Fruit fly (Drosophila melanogaster) whole organism, embryonic: Measurements from ENCODE around the gene Pbgs.

ENCODE experiments used
- Abd-B ChIP-seq: fragments of 200-800 bp; sonication (Bioruptor generic); optimal IDR thresholded peaks from 2 replicates; lab custom pipeline; 2018; ENCODE audit warnings: missing biosample characterization, mild to moderate bottlenecking, missing genetic modification characterization, moderate library complexity
- Adf1 ChIP-seq: fragments of 200-800 bp; sonication (Bioruptor generic); IDR thresholded peaks from 2 replicates; pipeline ENCODE4 v1.3.6; 2022; ENCODE audit warnings: missing biosample characterization, missing genetic modification characterization
- Antp ChIP-seq: fragments of 200-800 bp; sonication (Bioruptor generic); optimal IDR thresholded peaks from 3 replicates; lab custom pipeline; 2016; ENCODE audit warnings: missing biosample characterization, missing genetic modification characterization
- CG10209 ChIP-seq: fragments of 200-800 bp; sonication (Bioruptor generic); optimal IDR thresholded peaks from 3 replicates; lab custom pipeline; 2017; ENCODE audit warnings: missing biosample characterization, mild to moderate bottlenecking, missing genetic modification characterization, missing genetic modification reagents
- CG11093 ChIP-seq: fragments of 200-800 bp; sonication (Bioruptor generic); IDR thresholded peaks from 3 replicates; pipeline ENCODE4 v1.3.6; 2022; ENCODE audit warnings: missing biosample characterization, missing genetic modification characterization
- CG11695 ChIP-seq: fragments of 200-800 bp; sonication (Bioruptor generic); IDR thresholded peaks from 3 replicates; pipeline ENCODE4 v1.3.6; 2022; ENCODE audit warnings: missing biosample characterization, missing genetic modification characterization
- CG12104 ChIP-seq: fragments of 200-800 bp; sonication (Bioruptor generic); optimal IDR thresholded peaks from 3 replicates; lab custom pipeline; 2016; ENCODE audit warnings: missing biosample characterization, missing genetic modification characterization
- CG1233 ChIP-seq: fragments of 200-800 bp; sonication (Bioruptor generic); optimal IDR thresholded peaks from 4 replicates; lab custom pipeline; 2018; ENCODE audit warnings: missing biosample characterization, mild to moderate bottlenecking, missing genetic modification characterization
- CG14441 ChIP-seq: fragments of 200-800 bp; sonication (Bioruptor generic); IDR thresholded peaks from 2 replicates; pipeline ENCODE4 v1.3.6; 2022; ENCODE audit warnings: missing biosample characterization, missing genetic modification characterization
- CG14710 ChIP-seq: fragments of 200-800 bp; sonication (Bioruptor generic); optimal IDR thresholded peaks from 3 replicates; lab custom pipeline; 2019; ENCODE audit warnings: missing biosample characterization, mild to moderate bottlenecking, missing genetic modification characterization, moderate library complexity
- CG14965 ChIP-seq: fragments of 200-800 bp; sonication (Bioruptor generic); optimal IDR thresholded peaks from 2 replicates; lab custom pipeline; 2016; ENCODE audit warnings: missing biosample characterization, missing genetic modification characterization, borderline replicate concordance
- CG17186 ChIP-seq: fragments of 200-800 bp; sonication (Bioruptor generic); optimal IDR thresholded peaks from 3 replicates; lab custom pipeline; 2017; ENCODE audit warnings: missing biosample characterization, missing genetic modification reagents, missing genetic modification characterization
- CG2199 ChIP-seq: fragments of 200-800 bp; sonication (Bioruptor generic); IDR thresholded peaks from 3 replicates; pipeline ENCODE4 v1.3.6; 2022; ENCODE audit warnings: missing biosample characterization, missing genetic modification characterization
- CG30431 ChIP-seq: fragments of 200-800 bp; sonication (Bioruptor generic); optimal IDR thresholded peaks from 2 replicates; lab custom pipeline; 2017; ENCODE audit warnings: missing biosample characterization, missing genetic modification characterization
- CG3163 ChIP-seq: fragments of 200-800 bp; sonication (Bioruptor generic); optimal IDR thresholded peaks from 3 replicates; lab custom pipeline; 2016; ENCODE audit warnings: missing biosample characterization, missing genetic modification characterization
- CG3407 ChIP-seq: fragments of 200-800 bp; sonication (Bioruptor generic); optimal IDR thresholded peaks from 2 replicates; lab custom pipeline; 2018; ENCODE audit warnings: missing biosample characterization, mild to moderate bottlenecking, missing genetic modification characterization
- CG3995 ChIP-seq: fragments of 200-800 bp; sonication (Bioruptor generic); optimal IDR thresholded peaks from 3 replicates; lab custom pipeline; 2016; ENCODE audit warnings: missing biosample characterization, missing genetic modification characterization
- CG4404 ChIP-seq: fragments of 200-800 bp; sonication (Bioruptor generic); IDR thresholded peaks from 2 replicates; pipeline ENCODE4 v1.3.6; 2022; ENCODE audit warnings: missing biosample characterization, missing genetic modification characterization
- CG8359 ChIP-seq: fragments of 200-800 bp; sonication (Bioruptor generic); optimal IDR thresholded peaks from 2 replicates; lab custom pipeline; 2017; ENCODE audit warnings: missing biosample characterization, mild to moderate bottlenecking, missing genetic modification characterization, borderline replicate concordance
- CG9727 ChIP-seq: fragments of 200-800 bp; sonication (Bioruptor generic); optimal IDR thresholded peaks from 3 replicates; lab custom pipeline; 2017; ENCODE audit warnings: missing biosample characterization, mild to moderate bottlenecking, missing genetic modification characterization
- CoRest ChIP-seq: fragments of 200-800 bp; sonication (Bioruptor generic); optimal IDR thresholded peaks from 3 replicates; lab custom pipeline; 2018; ENCODE audit warnings: missing biosample characterization, mild to moderate bottlenecking, missing genetic modification characterization, moderate library complexity
- Doc2 ChIP-seq: fragments of 200-800 bp; sonication (Bioruptor generic); IDR thresholded peaks from 2 replicates; pipeline ENCODE4 v1.3.6; 2022; ENCODE audit warnings: missing biosample characterization, missing genetic modification characterization
- E2f2 ChIP-seq: fragments of 200-800 bp; sonication (Bioruptor generic); IDR thresholded peaks from 2 replicates; pipeline ENCODE4 v1.3.6; 2022; ENCODE audit warnings: missing biosample characterization, missing genetic modification characterization
- HLH4C ChIP-seq: fragments of 200-800 bp; sonication (Bioruptor generic); IDR thresholded peaks from 3 replicates; pipeline ENCODE4 v1.3.6; 2022; ENCODE audit warnings: missing biosample characterization, missing genetic modification characterization; ENCODE audit not compliant: partially characterized antibody
- Hr3 ChIP-seq: fragments of 200-800 bp; sonication (Bioruptor generic); optimal IDR thresholded peaks from 3 replicates; lab custom pipeline; 2016; ENCODE audit warnings: missing biosample characterization, missing genetic modification characterization
- Opbp ChIP-seq: fragments of 200-800 bp; sonication (Bioruptor generic); IDR thresholded peaks from 3 replicates; pipeline ENCODE4 v1.3.6; 2022; ENCODE audit warnings: missing biosample characterization, missing genetic modification characterization; ENCODE audit not compliant: partially characterized antibody
- Rfx ChIP-seq: fragments of 200-800 bp; sonication (Bioruptor generic); IDR thresholded peaks from 2 replicates; pipeline ENCODE4 v1.3.6; 2022; ENCODE audit warnings: missing biosample characterization, missing genetic modification characterization
- Sox102F ChIP-seq: fragments of 200-800 bp; sonication (Bioruptor generic); optimal IDR thresholded peaks from 2 replicates; lab custom pipeline; 2018; ENCODE audit warnings: missing biosample characterization, mild to moderate bottlenecking, missing genetic modification characterization, moderate library complexity
- Tbp ChIP-seq: fragments of >200 bp; optimal IDR thresholded peaks from 2 replicates; lab custom pipeline; 2018; ENCODE audit warnings: missing biosample characterization, missing genetic modification characterization
- Trl ChIP-seq, 3 experiments: fragments of >200 bp in 2 of 3; fragments of 200-800 bp in 1 of 3; sonication (Bioruptor generic) in 1 of 3; optimal IDR thresholded peaks; 2 replicates in 1 of 3; 3 replicates in 2 of 3; lab custom pipeline; 2016 to 2017; ENCODE audit warnings: missing biosample characterization in 1 of 3, missing genetic modification characterization in 1 of 3
- YL-1 ChIP-seq: fragments of 200-800 bp; sonication (Bioruptor generic); optimal IDR thresholded peaks from 3 replicates; lab custom pipeline; 2017; ENCODE audit warnings: missing biosample characterization, mild to moderate bottlenecking, missing genetic modification characterization
- abd-A ChIP-seq: fragments of 200-800 bp; sonication (Bioruptor generic); optimal IDR thresholded peaks from 3 replicates; lab custom pipeline; 2019; ENCODE audit warnings: missing biosample characterization, mild to moderate bottlenecking, missing genetic modification characterization, moderate library complexity
- chn ChIP-seq: fragments of 200-800 bp; sonication (Bioruptor generic); optimal IDR thresholded peaks from 2 replicates; lab custom pipeline; 2016; ENCODE audit warnings: missing biosample characterization, missing genetic modification characterization
- crc ChIP-seq: fragments of 200-800 bp; sonication (Bioruptor generic); optimal IDR thresholded peaks from 2 replicates; lab custom pipeline; 2016; ENCODE audit warnings: missing biosample characterization, missing genetic modification characterization
- danr ChIP-seq: fragments of 200-800 bp; sonication (Bioruptor generic); IDR thresholded peaks from 2 replicates; pipeline ENCODE4 v1.3.6; 2022; ENCODE audit warnings: missing biosample characterization, missing genetic modification characterization
- disco-r ChIP-seq: fragments of 200-800 bp; sonication (Bioruptor generic); optimal IDR thresholded peaks from 2 replicates; lab custom pipeline; 2016; ENCODE audit warnings: missing biosample characterization, missing genetic modification characterization
- fd64A ChIP-seq: fragments of 200-800 bp; sonication (Bioruptor generic); optimal IDR thresholded peaks from 3 replicates; lab custom pipeline; 2018; ENCODE audit warnings: missing biosample characterization, mild to moderate bottlenecking, missing genetic modification characterization
- fu2 ChIP-seq: fragments of 200-800 bp; sonication (Bioruptor generic); optimal IDR thresholded peaks from 2 replicates; lab custom pipeline; 2016; ENCODE audit warnings: missing biosample characterization, missing genetic modification characterization
- gce ChIP-seq: fragments of 200-800 bp; sonication (Bioruptor generic); IDR thresholded peaks from 3 replicates; pipeline ENCODE4 v1.3.6; 2022; ENCODE audit warnings: missing biosample characterization, missing genetic modification characterization
- hkb ChIP-seq, 2 experiments: fragments of 200-800 bp in 1 of 2; fragments of >200 bp in 1 of 2; sonication (Bioruptor generic) in 1 of 2; IDR thresholded peaks in 1 of 2; optimal IDR thresholded peaks in 1 of 2; 2 replicates each; pipeline versions ENCODE4 v1.3.6 to Lab custom; 2017 to 2022; ENCODE audit warnings: missing biosample characterization in 1 of 2, missing genetic modification characterization in 1 of 2
- kah ChIP-seq: fragments of 200-800 bp; sonication (Bioruptor generic); optimal IDR thresholded peaks from 2 replicates; lab custom pipeline; 2018; ENCODE audit warnings: missing biosample characterization, mild to moderate bottlenecking, missing genetic modification characterization
- odd ChIP-seq: fragments of 200-800 bp; sonication (Bioruptor generic); optimal IDR thresholded peaks from 2 replicates; lab custom pipeline; 2017; ENCODE audit warnings: missing biosample characterization, mild to moderate bottlenecking, missing genetic modification characterization
- org-1 ChIP-seq: fragments of 200-800 bp; sonication (Bioruptor generic); optimal IDR thresholded peaks from 2 replicates; lab custom pipeline; 2017; ENCODE audit warnings: missing biosample characterization, missing genetic modification characterization
- sqz ChIP-seq: fragments of 200-800 bp; sonication (Bioruptor generic); optimal IDR thresholded peaks from 3 replicates; lab custom pipeline; 2018; ENCODE audit warnings: missing biosample characterization, mild to moderate bottlenecking, missing genetic modification characterization
- ssp ChIP-seq: fragments of 200-800 bp; sonication (Bioruptor generic); IDR thresholded peaks from 2 replicates; pipeline ENCODE4 v1.3.6; 2022; ENCODE audit warnings: missing biosample characterization, missing genetic modification characterization
- wek ChIP-seq: fragments of 200-800 bp; sonication (Bioruptor generic); optimal IDR thresholded peaks from 3 replicates; lab custom pipeline; 2018; ENCODE audit warnings: missing biosample characterization, mild to moderate bottlenecking, missing genetic modification characterization, moderate library complexity
- wor ChIP-seq: fragments of 200-800 bp; sonication (Bioruptor generic); IDR thresholded peaks from 2 replicates; pipeline ENCODE4 v1.3.6; 2022; ENCODE audit warnings: missing biosample characterization, missing genetic modification characterization

Pbgs gene

DNA sequence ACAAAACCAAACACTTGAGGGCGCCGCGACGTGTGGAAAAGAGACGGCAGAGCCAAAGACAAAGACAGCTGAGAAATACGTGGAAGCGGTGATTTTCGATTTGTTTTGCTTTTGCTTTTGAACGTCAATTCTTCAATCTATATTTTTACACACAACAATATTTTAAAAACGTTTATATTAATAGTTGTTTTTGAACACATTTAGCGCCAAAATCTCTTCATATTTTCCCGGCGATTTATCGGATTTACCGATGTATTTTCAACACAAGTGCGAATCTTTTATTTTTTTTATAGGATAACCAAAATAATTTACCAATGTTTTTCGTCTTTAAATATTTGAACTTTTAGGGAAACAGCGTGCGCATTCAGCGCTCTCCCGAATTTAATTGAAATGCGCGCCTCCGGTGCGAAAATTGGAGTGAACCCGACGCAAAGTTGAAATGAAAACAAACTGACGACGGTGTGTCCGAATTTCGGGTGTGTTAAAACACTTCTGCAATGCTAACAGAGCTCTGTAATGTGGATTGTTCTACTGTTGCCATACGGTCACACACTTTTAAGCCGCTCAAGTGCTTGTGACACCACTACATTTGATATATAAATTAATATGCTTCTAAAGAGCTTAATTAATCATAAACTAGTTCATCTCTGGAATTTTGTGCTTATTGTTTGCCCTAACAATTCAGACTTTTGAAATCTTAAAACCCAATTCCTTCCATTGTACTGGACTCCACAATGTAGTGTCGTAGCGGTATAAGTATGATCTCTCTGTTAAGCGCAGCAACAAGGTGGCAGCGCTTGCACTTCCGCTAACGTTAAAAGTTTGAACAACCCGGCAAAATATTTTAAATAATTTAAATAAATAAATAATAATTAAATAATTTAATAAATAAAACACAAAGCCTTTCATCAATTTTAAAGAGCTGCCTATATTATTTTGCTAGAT is 4.5 kb downstream of the Pbgs start, which contains the start of gene app (continued):
- TF ChIP-seq CG30431 (GFP tag; lab: Kevin White, UChicago) (peak; percentile 82), CG17186 (GFP tag; lab: Kevin White, UChicago) (peak; percentile 91), wek (GFP tag; lab: Kevin White, UChicago) (peak; percentile 50), org-1 (GFP tag; lab: Kevin White, UChicago) (peak; percentile 82), Sox102F (GFP tag; lab: Kevin White, UChicago) (peak; percentile 87), hkb (optimal IDR thresholded peaks at IDR 0.05; lab: Kevin White, UChicago) (peak; percentile 29), hkb (GFP tag; IDR thresholded peaks at IDR 0.05; lab: Robert Waterston, UW) (peak; percentile 91), fd64A (GFP tag; lab: Kevin White, UChicago) (peak; percentile 76), CG9727 (GFP tag; lab: Kevin White, UChicago) (peak; percentile 90), CG14710 (tag; lab: Kevin White, UChicago) (peak; percentile 94), Tbp (GFP tag; lab: Kevin White, UChicago) (no peak), danr (GFP tag; lab: Robert Waterston, UW) (peak; percentile 81), CG11695 (GFP tag; lab: Robert Waterston, UW) (peak; percentile 91), odd (GFP tag; lab: Kevin White, UChicago) (peak; percentile 85), kah (GFP tag; lab: Kevin White, UChicago) (peak; percentile 59), crc (GFP tag; lab: Kevin White, UChicago) (peak; percentile 68), CG3995 (peak; percentile 55), Opbp (GFP tag; lab: Robert Waterston, UW) (peak; percentile 43; the same call in 1 of the 3 replicates), chn (GFP tag; lab: Kevin White, UChicago) (peak; percentile 85), CG3163 (GFP tag; lab: Kevin White, UChicago) (peak; percentile 30), fu2 (peak; percentile 59), CoRest (tag; lab: Kevin White, UChicago) (peak; percentile 91), CG14965 (GFP tag; lab: Kevin White, UChicago) (peak; percentile 40), Antp (peak; percentile 74), gce (GFP tag; lab: Robert Waterston, UW) (peak; percentile 86), CG8359 (GFP tag; lab: Kevin White, UChicago) (peak; percentile 62), Hr3 (peak; percentile 72), HLH4C (0 out of 3 replicates have a peak, but pooled peaks have one; percentile 13), CG14441 (GFP tag; lab: Robert Waterston, UW) (peak; percentile 90), CG4404 (peak; percentile 73; the same call in 1 of the 2 replicates), CG12104 (GFP tag; lab: Kevin White, UChicago) (peak; percentile 90), disco-r (GFP tag; lab: Kevin White, UChicago) (peak; percentile 65), Doc2 (no peak), wor (GFP tag; lab: Robert Waterston, UW) (peak; percentile 81), CG2199 (GFP tag; lab: Robert Waterston, UW) (peak; percentile 77; the same call in 1 of the 3 replicates), CG11093 (GFP tag; lab: Robert Waterston, UW) (peak; percentile 89), CG3407 (peak; percentile 64), Rfx (GFP tag; lab: Robert Waterston, UW) (peak; percentile 93), Abd-B (GFP tag; lab: Kevin White, UChicago) (peak; percentile 78), CG1233 (GFP tag; lab: Kevin White, UChicago) (peak; percentile 89), Trl (optimal IDR thresholded peaks at IDR 0.05; lab: Kevin White, UChicago) (no peak), Trl (GFP tag; optimal IDR thresholded peaks at IDR 0.05; lab: Kevin White, UChicago) (peak; percentile 70), ssp (GFP tag; lab: Robert Waterston, UW) (peak; percentile 84), E2f2 (GFP tag; lab: Robert Waterston, UW) (peak; percentile 66), YL-1 (GFP tag; lab: Kevin White, UChicago) (peak; percentile 30), CG10209 (peak; percentile 92), abd-A (peak; percentile 43), sqz (GFP tag; lab: Kevin White, UChicago) (no peak), Adf1 (GFP tag; lab: Robert Waterston, UW) (peak; percentile 56)
